Worm (Caenorhabditis elegans): ENCODE results near the gene nhr-134.

- no peak for TF ChIP-seq ztf-4 (tag; optimal IDR thresholded peaks at IDR 0.05)
- no peak for TF ChIP-seq ztf-11 (tag; optimal IDR thresholded peaks at IDR 0.05)
- no peak for TF ChIP-seq nhr-25 (tag; optimal IDR thresholded peaks at IDR 0.05)
- TF ChIP-seq fos-1 (tag; optimal IDR thresholded peaks at IDR 0.05), result no peak
- no peak for TF ChIP-seq lin-13 (GFP tag; optimal IDR thresholded peaks at IDR 0.05)
- no peak for TF ChIP-seq ceh-16 (tag; optimal IDR thresholded peaks at IDR 0.05)
- no peak for TF ChIP-seq mab-5 (tag; optimal IDR thresholded peaks at IDR 0.05)
- TF ChIP-seq R02D3.7 (tag; optimal IDR thresholded peaks at IDR 0.05), result no peak
- TF ChIP-seq nhr-129 (tag; optimal IDR thresholded peaks at IDR 0.05), result no peak
- TF ChIP-seq egl-27 (tag; optimal IDR thresholded peaks at IDR 0.05), result no peak
- TF ChIP-seq nhr-12 (tag; optimal IDR thresholded peaks at IDR 0.05), result no peak
- TF ChIP-seq nhr-237 (tag; optimal IDR thresholded peaks at IDR 0.05), result no peak
Measured at ce11 chrV:2190383-2190782, 40.6 kb upstream of the nhr-134 start.
